Worm (Caenorhabditis elegans): Measurements from ENCODE around the gene fbxa-155.

Gene fbxa-155

DNA sequence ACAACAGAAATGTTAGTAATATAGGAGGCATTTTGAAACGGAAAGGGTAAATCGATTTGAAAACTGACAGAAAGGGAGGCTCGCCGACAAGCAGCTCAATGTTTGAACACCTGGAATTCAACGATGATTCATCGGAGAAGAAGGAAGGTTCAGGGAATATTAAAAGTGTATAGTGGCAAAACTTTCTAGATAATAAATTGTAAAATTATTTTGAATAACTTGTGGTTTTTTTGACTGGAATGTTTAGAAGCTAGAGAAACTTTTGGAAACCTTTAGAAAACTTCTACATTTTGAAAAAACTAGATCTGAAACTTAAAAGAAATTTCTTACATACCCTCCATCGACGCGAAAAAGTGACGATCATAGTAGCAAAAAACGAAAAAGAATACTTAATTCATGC is 12.1 kb downstream of the fbxa-155 start, which contains the start of gene pqn-8:
Gene pqn-8, minus strand, starts transcription at position 101 of the 400 bp plus-strand sequence.
- no peak for TF ChIP-seq ZK185.1 (tag; optimal IDR thresholded peaks at IDR 0.05; ENCODE audit: poor library complexity, severe bottlenecking)
- no peak for TF ChIP-seq pha-4 (tag; optimal IDR thresholded peaks at IDR 0.05)
- no peak for TF ChIP-seq lsl-1 (GFP tag; optimal IDR thresholded peaks at IDR 0.05)

DNA sequence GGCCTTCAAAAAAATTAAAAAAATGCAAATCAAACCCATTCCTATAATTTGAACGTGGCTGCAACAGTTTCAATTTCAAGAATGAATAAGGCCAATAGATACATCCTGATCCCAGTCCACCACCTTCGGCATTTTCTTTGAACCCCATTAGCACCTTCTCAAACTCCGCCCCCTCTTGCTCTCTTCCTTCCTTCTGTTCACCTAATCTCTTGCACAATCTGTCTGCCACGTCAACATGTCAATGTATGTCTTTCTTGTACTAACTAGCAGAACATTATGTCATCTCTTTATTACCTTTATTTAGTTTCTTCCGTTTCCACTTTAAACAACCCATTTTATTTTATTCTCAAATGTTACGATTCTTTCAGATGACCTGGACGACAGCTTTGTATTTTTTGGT is 16.5 kb downstream of the fbxa-155 start, which contains the start of gene C05B5.4:
Gene C05B5.4, plus strand, starts transcription at position 351 of the 400 bp plus-strand sequence.
- no peak for TF ChIP-seq akir-1 (GFP tag; optimal IDR thresholded peaks at IDR 0.05)
- no peak for TF ChIP-seq F22D6.2 (tag; optimal IDR thresholded peaks at IDR 0.05)
- no peak for TF ChIP-seq hmg-20 (GFP tag; IDR thresholded peaks at IDR 0.05)
- TF ChIP-seq dpl-1 (GFP tag; optimal IDR thresholded peaks at IDR 0.05) = no peak
- no peak for TF ChIP-seq F52B5.7 (tag; optimal IDR thresholded peaks at IDR 0.05)
- TF ChIP-seq ccch-3 (GFP tag; optimal IDR thresholded peaks at IDR 0.05) = no peak
- TF ChIP-seq F10E7.11 (tag; optimal IDR thresholded peaks at IDR 0.05) = no peak
- no peak for TF ChIP-seq nhr-90 (tag; optimal IDR thresholded peaks at IDR 0.05)
- no peak for TF ChIP-seq F57C9.4 (tag; optimal IDR thresholded peaks at IDR 0.05)

DNA sequence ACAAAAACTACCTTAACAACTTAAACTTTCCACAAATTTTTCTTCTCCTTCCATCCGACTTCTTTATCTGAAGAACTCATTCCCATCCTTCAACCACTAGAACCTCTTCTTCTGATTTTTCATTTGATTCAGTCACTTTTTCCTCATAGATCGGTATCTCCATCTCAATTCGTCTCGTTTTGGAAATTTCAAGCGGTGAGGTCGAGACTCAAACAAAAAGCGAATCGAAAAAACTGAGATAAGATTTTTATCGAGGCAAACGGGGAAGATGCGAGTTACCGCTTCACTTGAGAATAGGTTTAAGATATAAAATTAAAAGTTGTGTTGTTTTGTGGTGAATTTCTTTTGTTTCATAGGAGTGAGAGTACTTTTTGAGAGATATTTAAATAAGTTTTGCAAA is 18.7 kb downstream of the fbxa-155 start:
- TF ChIP-seq ceh-58 (GFP tag; IDR thresholded peaks at IDR 0.05) (no peak), hlh-26 (GFP tag; conservative IDR thresholded peaks at IDR 0.05) (no peak), hlh-12 (tag; optimal IDR thresholded peaks at IDR 0.05) (no peak), ets-4 (GFP tag; optimal IDR thresholded peaks at IDR 0.05) (no peak), K12H6.12 (tag; optimal IDR thresholded peaks at IDR 0.05) (no peak), B0035.1 (tag; optimal IDR thresholded peaks at IDR 0.05) (no peak), egl-18 (GFP tag; IDR thresholded peaks at IDR 0.05) (no peak), egl-44 (GFP tag; IDR thresholded peaks at IDR 0.05) (no peak), hmg-1.2 (GFP tag; IDR thresholded peaks at IDR 0.05) (no peak), rec-8 (tag; optimal IDR thresholded peaks at IDR 0.05) (no peak)

DNA sequence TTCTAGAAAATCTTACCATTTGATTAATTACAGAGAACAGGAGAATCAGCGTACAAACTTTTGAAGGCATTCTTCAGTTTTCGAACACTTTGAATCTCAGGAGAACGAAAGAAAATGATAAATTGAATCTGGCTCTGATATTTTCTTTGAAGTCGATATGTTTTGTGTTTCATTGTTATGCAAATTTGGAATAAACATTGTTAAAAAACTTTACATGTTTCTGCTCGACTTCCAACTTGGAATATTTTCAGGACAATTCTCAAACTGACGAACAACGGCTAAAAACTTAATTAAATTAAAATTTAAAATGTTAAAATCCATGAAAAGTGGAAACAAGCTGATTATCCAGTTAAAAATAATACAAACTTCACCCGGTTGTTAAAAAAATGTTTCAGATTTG is 21.7 kb downstream of the fbxa-155 start, which contains the start of gene C05B5.1:
Gene C05B5.1, minus strand, starts transcription at position 101 of the 400 bp plus-strand sequence.
- TF ChIP-seq pbrm-1 (GFP tag; IDR thresholded peaks at IDR 0.05) = no peak
- no peak for TF ChIP-seq nhr-27 (tag; optimal IDR thresholded peaks at IDR 0.05)
- no peak for TF ChIP-seq ama-1 (optimal IDR thresholded peaks at IDR 0.05)
- TF ChIP-seq ama-1 (GFP tag; optimal IDR thresholded peaks at IDR 0.05) = no peak
- no peak for TF ChIP-seq lsy-27 (tag; optimal IDR thresholded peaks at IDR 0.05; ENCODE audit: borderline replicate concordance, insufficient read depth)
- TF ChIP-seq F10E7.11 (tag; optimal IDR thresholded peaks at IDR 0.05) = no peak
- no peak for TF ChIP-seq ztf-6 (GFP tag; IDR thresholded peaks at IDR 0.05)
- no peak for TF ChIP-seq Y56A3A.18 (GFP tag; IDR thresholded peaks at IDR 0.05)
- TF ChIP-seq Y95B8A.8 (GFP tag; IDR thresholded peaks at IDR 0.05) = no peak

DNA sequence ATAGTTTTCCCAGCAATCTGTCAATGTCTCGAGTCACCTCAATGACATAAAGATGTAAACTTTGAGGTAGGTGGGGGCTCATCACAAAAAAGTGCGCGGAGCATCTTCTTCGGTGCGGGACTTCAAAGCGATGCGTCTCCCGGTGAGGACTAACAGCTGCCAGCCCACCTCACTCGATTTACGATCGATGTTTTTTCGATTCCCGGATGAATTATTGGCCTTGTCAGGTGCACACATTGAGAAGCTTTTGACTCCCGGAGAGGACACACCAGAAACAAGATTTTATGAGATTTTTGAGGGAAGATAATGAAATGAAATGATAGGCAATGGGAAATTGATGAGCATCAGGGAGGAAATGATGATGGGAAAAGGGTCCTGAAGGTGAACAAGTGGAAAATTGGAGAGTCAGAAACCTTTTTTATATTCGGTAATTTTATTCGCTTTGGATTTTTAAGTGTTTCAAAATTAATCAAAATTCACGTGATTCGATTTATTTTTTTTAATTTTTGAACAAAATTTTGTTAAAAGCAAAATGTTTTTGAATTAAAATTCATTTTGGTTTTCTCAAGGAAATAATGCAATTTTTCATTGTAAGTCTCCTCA is 23.1 kb downstream of the fbxa-155 start, which contains the start of gene C05B5.12:
Gene C05B5.12, plus strand, starts transcription at position 553 of the 603 bp plus-strand sequence.
- TF ChIP-seq cebp-1 (GFP tag; IDR thresholded peaks at IDR 0.05) (no peak), cebp-1 (tag; optimal IDR thresholded peaks at IDR 0.05) (no peak), F37B4.10 (GFP tag; IDR thresholded peaks at IDR 0.05) (no peak), ztf-6 (GFP tag; IDR thresholded peaks at IDR 0.05) (no peak), D2030.7 (GFP tag; IDR thresholded peaks at IDR 0.05) (no peak), dox-1 (GFP tag; IDR thresholded peaks at IDR 0.05) (no peak), somi-1 (GFP tag; optimal IDR thresholded peaks at IDR 0.05) (no peak), ztf-22 (GFP tag; optimal IDR thresholded peaks at IDR 0.05) (no peak), nfya-1 (tag; optimal IDR thresholded peaks at IDR 0.05; ENCODE audit: borderline replicate concordance, insufficient read depth) (no peak), Y67H2A.10 (GFP tag; conservative IDR thresholded peaks at IDR 0.05) (no peak), Y79H2A.3 (GFP tag; conservative IDR thresholded peaks at IDR 0.05) (no peak), athp-1 (tag; optimal IDR thresholded peaks at IDR 0.05) (no peak), mel-28 (tag; optimal IDR thresholded peaks at IDR 0.05; ENCODE audit: borderline replicate concordance) (no peak), C17E4.6 (GFP tag; IDR thresholded peaks at IDR 0.05) (no peak), ztf-26 (tag; optimal IDR thresholded peaks at IDR 0.05) (no peak)

Data from whole organism, young adult.